Worm (Caenorhabditis elegans): ENCODE results near the gene Y47D3A.14.

- TF ChIP-seq hlh-4 (tag; optimal IDR thresholded peaks at IDR 0.05) (no peak), nhr-85 (tag) (no peak), pqm-1 (tag; optimal IDR thresholded peaks at IDR 0.05) (no peak), dsc-1 (tag; optimal IDR thresholded peaks at IDR 0.05) (no peak), sox-4 (tag; optimal IDR thresholded peaks at IDR 0.05) (no peak), dpl-1 (GFP tag; optimal IDR thresholded peaks at IDR 0.05) (no peak), alr-1 (tag; optimal IDR thresholded peaks at IDR 0.05; ENCODE audit: borderline replicate concordance) (no peak), nhr-11 (tag; optimal IDR thresholded peaks at IDR 0.05) (no peak), unc-62 (GFP tag; optimal IDR thresholded peaks at IDR 0.05) (no peak), nhr-77 (tag; optimal IDR thresholded peaks at IDR 0.05) (no peak), ztf-11 (tag; optimal IDR thresholded peaks at IDR 0.05) (no peak), lin-35 (GFP tag; optimal IDR thresholded peaks at IDR 0.05) (no peak), snu-23 (GFP tag; optimal IDR thresholded peaks at IDR 0.05) (no peak), unc-86 (tag; optimal IDR thresholded peaks at IDR 0.05) (no peak)
Observed at ce11 chrIII:11208371-11208770, 28.3 kb downstream of the Y47D3A.14 start.
